Fruit fly (Drosophila melanogaster) whole organism, adult: ENCODE results near the gene Dhrs4.

Experiments used
- CG1620 ChIP-seq: fragments of 200-800 bp; sonication (Bioruptor generic); optimal IDR thresholded peaks from 2 replicates; lab custom pipeline; 2016; ENCODE audit warnings: missing biosample characterization, missing genetic modification characterization
- CG7045 ChIP-seq: fragments of 200-800 bp; sonication (Bioruptor generic); optimal IDR thresholded peaks from 2 replicates; lab custom pipeline; 2017; ENCODE audit warnings: missing biosample characterization, mild to moderate bottlenecking, missing genetic modification characterization
- Clk ChIP-seq: fragments of 200-800 bp; sonication (Bioruptor generic); optimal IDR thresholded peaks from 2 replicates; lab custom pipeline; 2017; ENCODE audit warnings: missing biosample characterization, missing genetic modification characterization
- Hr96 ChIP-seq: fragments of 200-800 bp; sonication (Bioruptor generic); optimal IDR thresholded peaks from 2 replicates; lab custom pipeline; 2016; ENCODE audit warnings: missing biosample characterization, missing genetic modification characterization
- bab1 ChIP-seq: fragments of 200-800 bp; sonication (Bioruptor generic); optimal IDR thresholded peaks from 3 replicates; lab custom pipeline; 2019; ENCODE audit warnings: missing biosample characterization, mild to moderate bottlenecking, missing genetic modification characterization, moderate library complexity
- cic ChIP-seq: fragments of 200-800 bp; sonication (Bioruptor generic); optimal IDR thresholded peaks from 2 replicates; lab custom pipeline; 2017; ENCODE audit warnings: missing biosample characterization, mild to moderate bottlenecking, missing genetic modification characterization, moderate library complexity
- cnc ChIP-seq, 2 experiments: fragments of >200 bp; optimal IDR thresholded peaks; 2 replicates each; lab custom pipeline; 2017
- kay ChIP-seq: fragments of 200-800 bp; sonication (Bioruptor generic); peaks from one replicate; lab custom pipeline; 2016; ENCODE audit warnings: missing biosample characterization, missing genetic modification characterization, borderline replicate concordance
- ovo ChIP-seq: fragments of 200-800 bp; sonication (Bioruptor generic); optimal IDR thresholded peaks from 2 replicates; lab custom pipeline; 2016; ENCODE audit warnings: missing biosample characterization, missing genetic modification characterization
- pad ChIP-seq: fragments of 200-800 bp; sonication (Bioruptor generic); optimal IDR thresholded peaks from 3 replicates; lab custom pipeline; 2017; ENCODE audit warnings: missing biosample characterization, missing genetic modification characterization, mild to moderate bottlenecking, moderate library complexity, missing genetic modification reagents
- toe ChIP-seq: fragments of 200-800 bp; sonication (Bioruptor generic); optimal IDR thresholded peaks from 2 replicates; lab custom pipeline; 2016; ENCODE audit warnings: missing biosample characterization, missing genetic modification characterization

- TF ChIP-seq kay (GFP tag; lab: Kevin White, UChicago), result no peak
- TF ChIP-seq pad (GFP tag; lab: Kevin White, UChicago), result no peak
- no peak for TF ChIP-seq toe (GFP tag; lab: Kevin White, UChicago)
- no peak for TF ChIP-seq bab1 (GFP tag; lab: Kevin White, UChicago)
- no peak for TF ChIP-seq Clk (GFP tag; lab: Kevin White, UChicago)
- TF ChIP-seq CG7045 (GFP tag; lab: Kevin White, UChicago), result no peak
- TF ChIP-seq Hr96, result no peak
- TF ChIP-seq cic (GFP tag; lab: Kevin White, UChicago), result no peak
- TF ChIP-seq cnc (optimal IDR thresholded peaks at IDR 0.05; lab: Kevin White, UChicago), result no peak
- no peak for TF ChIP-seq CG1620 (GFP tag; lab: Kevin White, UChicago)
- TF ChIP-seq ovo (GFP tag; lab: Kevin White, UChicago), result no peak
These were observed 41.0 kb upstream of the Dhrs4 start for dm6 chr3L:5182255-5182993.
